Fruit fly (Drosophila melanogaster) whole organism, prepupa: ENCODE measurements around the gene meng.

Experiments used
- OdsH ChIP-seq: fragments of 200-800 bp; sonication (Bioruptor generic); optimal IDR thresholded peaks from 3 replicates; lab custom pipeline; 2016; ENCODE audit warnings: missing biosample characterization, missing genetic modification characterization
- salr ChIP-seq, 2 experiments: fragments of 200-800 bp; sonication (Bioruptor generic); optimal IDR thresholded peaks; 3 replicates each; lab custom pipeline; 2016 to 2018; ENCODE audit warnings: missing biosample characterization in 2 of 2, missing genetic modification characterization in 2 of 2, mild to moderate bottlenecking in 1 of 2
- topi ChIP-seq: fragments of 200-800 bp; sonication (Bioruptor generic); optimal IDR thresholded peaks from 3 replicates; lab custom pipeline; 2016; ENCODE audit warnings: missing biosample characterization, missing genetic modification characterization

DNA sequence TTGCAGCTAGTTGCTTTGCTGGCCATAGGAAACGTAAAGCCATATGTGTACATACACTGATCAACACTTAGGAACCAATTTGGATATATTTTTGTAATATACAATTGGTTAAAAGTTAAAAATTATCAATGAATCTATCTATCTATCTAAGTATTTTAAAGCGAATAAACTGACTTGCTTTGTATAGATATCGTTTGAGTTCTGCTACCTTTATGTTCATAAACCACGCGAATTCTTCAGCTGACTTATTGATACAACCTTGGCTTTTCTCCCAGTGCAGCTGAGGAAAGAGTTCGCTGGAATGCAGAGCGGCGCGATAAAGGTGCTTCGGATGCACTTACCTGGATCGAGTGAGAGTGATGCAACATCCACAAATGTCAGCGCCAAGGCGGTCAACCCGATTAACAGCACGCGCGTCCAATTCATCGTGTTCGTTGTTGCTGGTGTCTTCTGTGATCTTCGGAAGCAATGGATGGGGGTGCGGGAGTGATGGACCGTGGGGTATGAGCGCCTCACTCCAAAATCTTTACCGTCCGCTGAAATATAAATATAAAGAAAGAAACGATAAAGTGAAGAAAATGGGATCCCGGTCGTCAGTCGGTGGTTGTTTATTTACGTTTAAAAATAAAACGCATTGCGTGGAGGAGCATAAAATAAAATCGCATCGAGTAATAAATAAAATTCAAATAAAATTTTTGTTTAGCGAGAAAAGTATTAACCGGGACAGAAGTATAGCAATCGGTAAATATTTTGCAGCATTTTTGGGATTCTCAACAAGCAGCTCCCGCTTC is 40.7 kb upstream of the meng start:
- TF ChIP-seq salr (GFP tag; optimal IDR thresholded peaks at IDR 0.05; lab: Kevin White, UChicago) = no peak
- peak; percentile 24 for TF ChIP-seq topi (GFP tag; lab: Kevin White, UChicago)
- TF ChIP-seq OdsH (GFP tag; lab: Kevin White, UChicago) = peak; percentile 29
